Fruit fly (Drosophila melanogaster) whole organism, adult: ENCODE measurements around the gene KP78b.

ENCODE experiments used
- CG11617 ChIP-seq: fragments of 200-800 bp; sonication (Bioruptor generic); optimal IDR thresholded peaks from 2 replicates; lab custom pipeline; 2017; ENCODE audit warnings: mild to moderate bottlenecking, missing biosample characterization, missing genetic modification reagents, missing genetic modification characterization
- CG12768 ChIP-seq: fragments of 200-800 bp; sonication (Bioruptor generic); optimal IDR thresholded peaks from 2 replicates; lab custom pipeline; 2017; ENCODE audit warnings: missing biosample characterization, missing genetic modification characterization, mild to moderate bottlenecking, moderate library complexity, missing genetic modification reagents
- CG33017 ChIP-seq: fragments of 200-800 bp; sonication (Bioruptor generic); optimal IDR thresholded peaks from 2 replicates; lab custom pipeline; 2018; ENCODE audit warnings: missing biosample characterization, mild to moderate bottlenecking, missing genetic modification characterization, moderate library complexity
- CG7045 ChIP-seq: fragments of 200-800 bp; sonication (Bioruptor generic); optimal IDR thresholded peaks from 2 replicates; lab custom pipeline; 2017; ENCODE audit warnings: missing biosample characterization, mild to moderate bottlenecking, missing genetic modification characterization
- CG7101 ChIP-seq: fragments of 200-800 bp; sonication (Bioruptor generic); optimal IDR thresholded peaks from 2 replicates; lab custom pipeline; 2018; ENCODE audit warnings: missing biosample characterization, mild to moderate bottlenecking, missing genetic modification characterization, moderate library complexity
- Clk ChIP-seq: fragments of 200-800 bp; sonication (Bioruptor generic); optimal IDR thresholded peaks from 2 replicates; lab custom pipeline; 2017; ENCODE audit warnings: missing biosample characterization, missing genetic modification characterization
- Crg-1 ChIP-seq: fragments of 200-800 bp; sonication (Bioruptor generic); optimal IDR thresholded peaks from 2 replicates; lab custom pipeline; 2016; ENCODE audit warnings: missing biosample characterization, missing genetic modification characterization
- Hr96 ChIP-seq: fragments of 200-800 bp; sonication (Bioruptor generic); optimal IDR thresholded peaks from 2 replicates; lab custom pipeline; 2016; ENCODE audit warnings: missing biosample characterization, missing genetic modification characterization
- Mnt ChIP-seq: fragments of 200-800 bp; sonication (Bioruptor generic); optimal IDR thresholded peaks from 2 replicates; lab custom pipeline; 2016; ENCODE audit warnings: missing biosample characterization, mild to moderate bottlenecking, missing genetic modification characterization
- bab1 ChIP-seq: fragments of 200-800 bp; sonication (Bioruptor generic); optimal IDR thresholded peaks from 3 replicates; lab custom pipeline; 2019; ENCODE audit warnings: missing biosample characterization, mild to moderate bottlenecking, missing genetic modification characterization, moderate library complexity
- cic ChIP-seq: fragments of 200-800 bp; sonication (Bioruptor generic); optimal IDR thresholded peaks from 2 replicates; lab custom pipeline; 2017; ENCODE audit warnings: missing biosample characterization, mild to moderate bottlenecking, missing genetic modification characterization, moderate library complexity
- cnc ChIP-seq, 2 experiments: fragments of >200 bp; optimal IDR thresholded peaks; 2 replicates each; lab custom pipeline; 2017
- kay ChIP-seq: fragments of 200-800 bp; sonication (Bioruptor generic); peaks from one replicate; lab custom pipeline; 2016; ENCODE audit warnings: missing biosample characterization, missing genetic modification characterization, borderline replicate concordance
- pad ChIP-seq: fragments of 200-800 bp; sonication (Bioruptor generic); optimal IDR thresholded peaks from 3 replicates; lab custom pipeline; 2017; ENCODE audit warnings: missing biosample characterization, missing genetic modification characterization, mild to moderate bottlenecking, moderate library complexity, missing genetic modification reagents
- tj ChIP-seq: fragments of 200-800 bp; sonication (Bioruptor generic); optimal IDR thresholded peaks from 3 replicates; lab custom pipeline; 2017; ENCODE audit warnings: missing biosample characterization, mild to moderate bottlenecking, missing genetic modification characterization, moderate library complexity
- toe ChIP-seq: fragments of 200-800 bp; sonication (Bioruptor generic); optimal IDR thresholded peaks from 2 replicates; lab custom pipeline; 2016; ENCODE audit warnings: missing biosample characterization, missing genetic modification characterization

KP78b gene

dm6 chr3R:11305917-11306316, 47.0 kb downstream of the KP78b start:
- TF ChIP-seq CG11617 (GFP tag; lab: Kevin White, UChicago) (no peak), kay (GFP tag; lab: Kevin White, UChicago) (no peak), Hr96 (GFP tag; lab: Kevin White, UChicago) (no peak), cnc (optimal IDR thresholded peaks at IDR 0.05; lab: Kevin White, UChicago) (no peak), toe (no peak), Mnt (no peak), tj (GFP tag; lab: Kevin White, UChicago) (no peak), Clk (GFP tag; lab: Kevin White, UChicago) (no peak), CG33017 (tag; lab: Kevin White, UChicago) (no peak), Crg-1 (GFP tag; lab: Kevin White, UChicago) (no peak), CG7101 (no peak), pad (GFP tag; lab: Kevin White, UChicago) (no peak), bab1 (GFP tag; lab: Kevin White, UChicago) (no peak), cic (GFP tag; lab: Kevin White, UChicago) (no peak), CG12768 (GFP tag; lab: Kevin White, UChicago) (no peak), CG7045 (GFP tag; lab: Kevin White, UChicago) (no peak)

DNA sequence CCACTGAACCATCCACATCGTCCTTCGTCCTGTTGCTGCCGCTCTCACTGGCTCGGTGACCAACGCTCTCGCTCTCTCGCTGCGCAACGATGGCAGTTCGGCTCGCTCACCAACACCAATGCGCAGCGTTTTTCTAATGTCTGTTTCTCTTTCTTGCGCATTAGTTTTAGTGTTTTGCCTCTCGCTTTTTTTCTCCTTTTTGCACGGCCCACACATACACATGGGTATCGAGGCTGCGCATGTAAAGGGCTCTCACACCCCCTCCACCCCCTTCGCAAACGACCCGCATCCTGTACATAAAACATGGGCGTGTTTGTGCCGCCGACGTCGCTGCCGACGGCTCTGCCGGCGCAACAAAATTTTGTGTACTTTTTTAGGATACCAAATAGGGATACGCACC, 50.0 kb downstream of the KP78b start:
- TF ChIP-seq CG11617 (GFP tag; lab: Kevin White, UChicago) (no peak), pad (GFP tag; lab: Kevin White, UChicago) (peak; percentile 51)
